ENCODE assay signal across 1 fruit fly cellular context in genomic region chr3R:20057501-20057900, dm6.
A peak's percentile ranks its signal among the peaks of the same experiment; 100 is the strongest.
TF ChIP-seq lines count a peak whose summit lies in the region.

TSS of gene mdlc (plus strand) at chr3R:20057748.

TF ChIP-seq in whole organism, embryonic, 481 proteins besides CTCF, POLR2A, EP300 and RAD21 (continued from another document and continues in another):
- TF ChIP-seq CG10147 (GFP tag; optimal IDR thresholded peaks at IDR 0.05; lab: Kevin White, UChicago) (peak; percentile 13), Sry-β (GFP tag; optimal IDR thresholded peaks at IDR 0.05; lab: Kevin White, UChicago) (no peak), mld (GFP tag; IDR thresholded peaks at IDR 0.05; lab: Robert Waterston, UW; ENCODE audit: partially characterized antibody) (no peak), dmrt99B (tag; optimal IDR thresholded peaks at IDR 0.05; lab: Kevin White, UChicago) (no peak), yki (optimal IDR thresholded peaks at IDR 0.05; lab: Kevin White, UChicago) (no peak), chif (GFP tag; optimal IDR thresholded peaks at IDR 0.05; lab: Kevin White, UChicago) (no peak), CG9932 (GFP tag; IDR thresholded peaks at IDR 0.05; lab: Robert Waterston, UW) (peak; percentile 55; the same call in 1 of the 2 replicates), CG16779 (GFP tag; IDR thresholded peaks at IDR 0.05; lab: Robert Waterston, UW) (no peak), MESR4 (GFP tag; optimal IDR thresholded peaks at IDR 0.05; lab: Kevin White, UChicago) (no peak), CG4707 (GFP tag; optimal IDR thresholded peaks at IDR 0.05; lab: Kevin White, UChicago) (no peak), Hmx (GFP tag; optimal IDR thresholded peaks at IDR 0.05; lab: Kevin White, UChicago) (no peak), inv (GFP tag; IDR thresholded peaks at IDR 0.05; lab: Robert Waterston, UW; ENCODE audit: partially characterized antibody) (peak; percentile 47; the same call in 1 of the 2 replicates), Poxn (GFP tag; IDR thresholded peaks at IDR 0.05; lab: Robert Waterston, UW) (no peak), repo (GFP tag; optimal IDR thresholded peaks at IDR 0.05; lab: Kevin White, UChicago) (no peak), fd64A (GFP tag; optimal IDR thresholded peaks at IDR 0.05; lab: Kevin White, UChicago) (no peak), CG18764 (GFP tag; optimal IDR thresholded peaks at IDR 0.05; lab: Kevin White, UChicago) (no peak), CG12104 (GFP tag; optimal IDR thresholded peaks at IDR 0.05; lab: Kevin White, UChicago) (peak; percentile 2), Nf-YB (GFP tag; optimal IDR thresholded peaks at IDR 0.05; lab: Kevin White, UChicago) (no peak), sens-2 (GFP tag; IDR thresholded peaks at IDR 0.05; lab: Robert Waterston, UW) (no peak), CG2889 (GFP tag; IDR thresholded peaks at IDR 0.05; lab: Robert Waterston, UW) (no peak), CG1233 (GFP tag; optimal IDR thresholded peaks at IDR 0.05; lab: Kevin White, UChicago) (no peak), CG7963 (GFP tag; IDR thresholded peaks at IDR 0.05; lab: Robert Waterston, UW; ENCODE audit: partially characterized antibody) (no peak), chm (GFP tag; IDR thresholded peaks at IDR 0.05; lab: Robert Waterston, UW) (no peak), CG9727 (GFP tag; optimal IDR thresholded peaks at IDR 0.05; lab: Kevin White, UChicago) (no peak), emc (GFP tag; optimal IDR thresholded peaks at IDR 0.05; lab: Kevin White, UChicago) (no peak), CkIIα-i1 (GFP tag; IDR thresholded peaks at IDR 0.05; lab: Robert Waterston, UW) (no peak), Sry-δ (GFP tag; optimal IDR thresholded peaks at IDR 0.05; lab: Kevin White, UChicago) (peak; percentile 77), Dll (GFP tag; IDR thresholded peaks at IDR 0.05; lab: Robert Waterston, UW; ENCODE audit: partially characterized antibody) (peak; percentile 75), Bdp1 (GFP tag; optimal IDR thresholded peaks at IDR 0.05; lab: Kevin White, UChicago) (no peak), CG10543 (GFP tag; optimal IDR thresholded peaks at IDR 0.05; lab: Kevin White, UChicago) (no peak), pros (GFP tag; optimal IDR thresholded peaks at IDR 0.05; lab: Kevin White, UChicago) (no peak), btn (GFP tag; optimal IDR thresholded peaks at IDR 0.05; lab: Kevin White, UChicago) (no peak), CG11456 (GFP tag; IDR thresholded peaks at IDR 0.05; lab: Robert Waterston, UW) (no peak), BEAF-32 (GFP tag; optimal IDR thresholded peaks at IDR 0.05; lab: Kevin White, UChicago) (peak; percentile 71), gcm2 (GFP tag; optimal IDR thresholded peaks at IDR 0.05; lab: Kevin White, UChicago) (no peak), stc (GFP tag; IDR thresholded peaks at IDR 0.05; lab: Robert Waterston, UW) (no peak), CG3838 (GFP tag; optimal IDR thresholded peaks at IDR 0.05; lab: Kevin White, UChicago) (no peak), CG3407 (GFP tag; optimal IDR thresholded peaks at IDR 0.05; lab: Kevin White, UChicago) (no peak), fd96Cb (tag; optimal IDR thresholded peaks at IDR 0.05; lab: Kevin White, UChicago) (no peak), ci (GFP tag; IDR thresholded peaks at IDR 0.05; lab: Robert Waterston, UW) (no peak), CG30431 (GFP tag; optimal IDR thresholded peaks at IDR 0.05; lab: Kevin White, UChicago) (no peak), salm (tag; optimal IDR thresholded peaks at IDR 0.05; lab: Kevin White, UChicago) (no peak), C15 (GFP tag; IDR thresholded peaks at IDR 0.05; lab: Robert Waterston, UW) (no peak), CG11398 (GFP tag; optimal IDR thresholded peaks at IDR 0.05; lab: Kevin White, UChicago) (no peak), Fer2 (tag; optimal IDR thresholded peaks at IDR 0.05; lab: Kevin White, UChicago) (no peak), schlank (tag; optimal IDR thresholded peaks at IDR 0.05; lab: Kevin White, UChicago) (no peak), CG9437 (GFP tag; optimal IDR thresholded peaks at IDR 0.05; lab: Kevin White, UChicago) (no peak), Ets97D (GFP tag; optimal IDR thresholded peaks at IDR 0.05; lab: Kevin White, UChicago) (peak; percentile 8), CG6654 (GFP tag; optimal IDR thresholded peaks at IDR 0.05; lab: Kevin White, UChicago) (no peak), CG30020 (tag; optimal IDR thresholded peaks at IDR 0.05; lab: Kevin White, UChicago) (no peak), CG6765 (GFP tag; optimal IDR thresholded peaks at IDR 0.05; lab: Kevin White, UChicago) (no peak), Ets65A (GFP tag; lab: Kevin White, UChicago) (peak; percentile 84), CG7372 (GFP tag; IDR thresholded peaks at IDR 0.05; lab: Robert Waterston, UW) (no peak), Ssrp (tag; optimal IDR thresholded peaks at IDR 0.05; lab: Kevin White, UChicago) (no peak), CG4617 (GFP tag; optimal IDR thresholded peaks at IDR 0.05; lab: Kevin White, UChicago; ENCODE audit: borderline replicate concordance) (peak; percentile 29), CG12071 (GFP tag; optimal IDR thresholded peaks at IDR 0.05; lab: Kevin White, UChicago) (no peak), mam (GFP tag; optimal IDR thresholded peaks at IDR 0.05; lab: Kevin White, UChicago) (peak; percentile 13), CG15601 (tag; optimal IDR thresholded peaks at IDR 0.05; lab: Kevin White, UChicago) (no peak), pita (GFP tag; optimal IDR thresholded peaks at IDR 0.05; lab: Kevin White, UChicago) (no peak), Dip3 (GFP tag; optimal IDR thresholded peaks at IDR 0.05; lab: Kevin White, UChicago) (no peak), Xbp1 (GFP tag; optimal IDR thresholded peaks at IDR 0.05; lab: Kevin White, UChicago) (peak; percentile 17), Vsx1 (GFP tag; optimal IDR thresholded peaks at IDR 0.05; lab: Kevin White, UChicago) (no peak), CG3281 (GFP tag; optimal IDR thresholded peaks at IDR 0.05; lab: Kevin White, UChicago) (no peak), CG9215 (GFP tag; IDR thresholded peaks at IDR 0.05; lab: Robert Waterston, UW) (no peak), HmgZ (tag; optimal IDR thresholded peaks at IDR 0.05; lab: Kevin White, UChicago) (peak; percentile 21), lbe (GFP tag; optimal IDR thresholded peaks at IDR 0.05; lab: Kevin White, UChicago) (no peak), lab (GFP tag; optimal IDR thresholded peaks at IDR 0.05; lab: Kevin White, UChicago) (no peak), twi (tag; optimal IDR thresholded peaks at IDR 0.05; lab: Kevin White, UChicago) (no peak), CG11504 (tag; optimal IDR thresholded peaks at IDR 0.05; lab: Kevin White, UChicago) (peak; percentile 33), CG4282 (GFP tag; optimal IDR thresholded peaks at IDR 0.05; lab: Kevin White, UChicago) (no peak), NfI (GFP tag; optimal IDR thresholded peaks at IDR 0.05; lab: Kevin White, UChicago) (no peak), Meics (GFP tag; optimal IDR thresholded peaks at IDR 0.05; lab: Kevin White, UChicago) (no peak), CG3163 (GFP tag; optimal IDR thresholded peaks at IDR 0.05; lab: Kevin White, UChicago) (no peak), CG13775 (GFP tag; optimal IDR thresholded peaks at IDR 0.05; lab: Kevin White, UChicago) (peak; percentile 4), CG6689 (GFP tag; IDR thresholded peaks at IDR 0.05; lab: Robert Waterston, UW) (no peak), dm (GFP tag; optimal IDR thresholded peaks at IDR 0.05; lab: Kevin White, UChicago) (no peak), CG7271 (tag; optimal IDR thresholded peaks at IDR 0.05; lab: Kevin White, UChicago) (no peak), CG8924 (tag; optimal IDR thresholded peaks at IDR 0.05; lab: Kevin White, UChicago) (no peak), CG6175 (GFP tag; IDR thresholded peaks at IDR 0.05; lab: Robert Waterston, UW) (no peak), ems (GFP tag; optimal IDR thresholded peaks at IDR 0.05; lab: Kevin White, UChicago) (no peak), corto (GFP tag; optimal IDR thresholded peaks at IDR 0.05; lab: Kevin White, UChicago) (no peak), CG10959 (GFP tag; IDR thresholded peaks at IDR 0.05; lab: Robert Waterston, UW) (no peak), sens (GFP tag; lab: Kevin White, UChicago) (peak; percentile 26), shn (GFP tag; optimal IDR thresholded peaks at IDR 0.05; lab: Kevin White, UChicago) (no peak), p53 (GFP tag; optimal IDR thresholded peaks at IDR 0.05; lab: Kevin White, UChicago) (no peak), CG6813 (GFP tag; optimal IDR thresholded peaks at IDR 0.05; lab: Kevin White, UChicago) (no peak), her (GFP tag; optimal IDR thresholded peaks at IDR 0.05; lab: Kevin White, UChicago) (no peak), nmo (GFP tag; optimal IDR thresholded peaks at IDR 0.05; lab: Kevin White, UChicago) (peak; percentile 70), CG14050 (GFP tag; IDR thresholded peaks at IDR 0.05; lab: Robert Waterston, UW) (no peak), B-H1 (GFP tag; IDR thresholded peaks at IDR 0.05; lab: Robert Waterston, UW) (no peak), CG4424 (GFP tag; optimal IDR thresholded peaks at IDR 0.05; lab: Kevin White, UChicago) (peak; percentile 25), pb (GFP tag; optimal IDR thresholded peaks at IDR 0.05; lab: Kevin White, UChicago) (no peak), Kr (GFP tag; optimal IDR thresholded peaks at IDR 0.05; lab: Kevin White, UChicago) (no peak), CG12769 (tag; optimal IDR thresholded peaks at IDR 0.05; lab: Kevin White, UChicago) (no peak), CG7745 (tag; optimal IDR thresholded peaks at IDR 0.05; lab: Kevin White, UChicago) (no peak), CG18476 (GFP tag; optimal IDR thresholded peaks at IDR 0.05; lab: Kevin White, UChicago) (no peak), CG12219 (GFP tag; optimal IDR thresholded peaks at IDR 0.05; lab: Kevin White, UChicago) (no peak), zfh2 (GFP tag; optimal IDR thresholded peaks at IDR 0.05; lab: Kevin White, UChicago) (no peak), dati (GFP tag; IDR thresholded peaks at IDR 0.05; lab: Robert Waterston, UW) (no peak), Hsf (GFP tag; optimal IDR thresholded peaks at IDR 0.05; lab: Kevin White, UChicago) (no peak), CG15073 (GFP tag; optimal IDR thresholded peaks at IDR 0.05; lab: Kevin White, UChicago) (no peak), ara (GFP tag; IDR thresholded peaks at IDR 0.05; lab: Robert Waterston, UW) (no peak), Abd-B (GFP tag; optimal IDR thresholded peaks at IDR 0.05; lab: Kevin White, UChicago) (peak; percentile 69), CG10431 (GFP tag; optimal IDR thresholded peaks at IDR 0.05; lab: Kevin White, UChicago) (no peak), CG13624 (GFP tag; optimal IDR thresholded peaks at IDR 0.05; lab: Kevin White, UChicago) (no peak), disco-r (GFP tag; optimal IDR thresholded peaks at IDR 0.05; lab: Kevin White, UChicago) (no peak), az2 (GFP tag; optimal IDR thresholded peaks at IDR 0.05; lab: Kevin White, UChicago) (peak; percentile 5), CG1792 (GFP tag; optimal IDR thresholded peaks at IDR 0.05; lab: Kevin White, UChicago) (no peak), peb (GFP tag; IDR thresholded peaks at IDR 0.05; lab: Robert Waterston, UW) (no peak), ato (GFP tag; IDR thresholded peaks at IDR 0.05; lab: Robert Waterston, UW; ENCODE audit: partially characterized antibody) (no peak), CG4730 (GFP tag; IDR thresholded peaks at IDR 0.05; lab: Robert Waterston, UW) (no peak), CG6254 (GFP tag; optimal IDR thresholded peaks at IDR 0.05; lab: Kevin White, UChicago) (no peak), D (optimal IDR thresholded peaks at IDR 0.05; lab: Kevin White, UChicago) (no peak), D (GFP tag; optimal IDR thresholded peaks at IDR 0.05; lab: Kevin White, UChicago) (no peak), ranshi (GFP tag; IDR thresholded peaks at IDR 0.05; lab: Robert Waterston, UW) (no peak), GATAe (GFP tag; conservative IDR thresholded peaks at IDR 0.05; lab: Robert Waterston, UW) (no peak), Chrac-16 (GFP tag; optimal IDR thresholded peaks at IDR 0.05; lab: Kevin White, UChicago) (no peak), CG15514 (GFP tag; optimal IDR thresholded peaks at IDR 0.05; lab: Kevin White, UChicago) (no peak), Doc2 (GFP tag; IDR thresholded peaks at IDR 0.05; lab: Robert Waterston, UW) (no peak), abd-A (tag; optimal IDR thresholded peaks at IDR 0.05; lab: Kevin White, UChicago) (peak; percentile 46), D19B (GFP tag; optimal IDR thresholded peaks at IDR 0.05; lab: Kevin White, UChicago) (no peak), jigr1 (GFP tag; IDR thresholded peaks at IDR 0.05; lab: Robert Waterston, UW) (no peak), CG10321 (GFP tag; IDR thresholded peaks at IDR 0.05; lab: Robert Waterston, UW) (no peak), CG3065 (GFP tag; optimal IDR thresholded peaks at IDR 0.05; lab: Kevin White, UChicago) (no peak), CG42726 (GFP tag; IDR thresholded peaks at IDR 0.05; lab: Robert Waterston, UW; ENCODE audit: partially characterized antibody) (no peak), jumu (GFP tag; optimal IDR thresholded peaks at IDR 0.05; lab: Kevin White, UChicago) (no peak), CG2678 (tag; optimal IDR thresholded peaks at IDR 0.05; lab: Kevin White, UChicago) (peak; percentile 33), CG32772 (GFP tag; IDR thresholded peaks at IDR 0.05; lab: Robert Waterston, UW) (no peak), CG7839 (tag; optimal IDR thresholded peaks at IDR 0.05; lab: Kevin White, UChicago) (peak; percentile 15), hth (optimal IDR thresholded peaks at IDR 0.05; lab: Kevin White, UChicago) (no peak), fd3F (GFP tag; optimal IDR thresholded peaks at IDR 0.05; lab: Kevin White, UChicago) (no peak), CG2120 (GFP tag; optimal IDR thresholded peaks at IDR 0.05; lab: Kevin White, UChicago) (peak; percentile 10), CG7928 (GFP tag; optimal IDR thresholded peaks at IDR 0.05; lab: Kevin White, UChicago) (no peak), ERR (GFP tag; optimal IDR thresholded peaks at IDR 0.05; lab: Kevin White, UChicago) (no peak), E2f2 (GFP tag; IDR thresholded peaks at IDR 0.05; lab: Robert Waterston, UW) (peak; percentile 64), Dfd (GFP tag; optimal IDR thresholded peaks at IDR 0.05; lab: Kevin White, UChicago) (no peak), CG17361 (GFP tag; IDR thresholded peaks at IDR 0.05; lab: Robert Waterston, UW) (no peak), Optix (GFP tag; IDR thresholded peaks at IDR 0.05; lab: Robert Waterston, UW) (no peak), pum (GFP tag; optimal IDR thresholded peaks at IDR 0.05; lab: Kevin White, UChicago) (no peak), CG13296 (GFP tag; optimal IDR thresholded peaks at IDR 0.05; lab: Kevin White, UChicago) (no peak), CG13424 (tag; optimal IDR thresholded peaks at IDR 0.05; lab: Kevin White, UChicago) (peak; percentile 26)
